Worm (Caenorhabditis elegans) whole organism, L1 larva: Measurements from ENCODE around the gene srt-34.

ENCODE experiments used
- lin-14 ChIP-seq: fragments of 200-800 bp; sonication (Bioruptor generic); optimal IDR thresholded peaks from 2 replicates; lab custom pipeline; 2018; ENCODE audit warnings: mild to moderate bottlenecking, missing genetic modification characterization, moderate library complexity, missing compliant biosample characterization
- nhr-76 ChIP-seq: sonication (generic microtip); optimal IDR thresholded peaks from 2 replicates; lab custom pipeline; 2017; ENCODE audit warnings: missing biosample characterization, missing genetic modification characterization

- TF ChIP-seq nhr-76 (tag; lab: Kevin White, UChicago) (no peak), lin-14 (GFP tag; lab: Kevin White, UChicago) (no peak)
Measured at ce11 chrV:2857842-2858241, 39.8 kb upstream of the srt-34 start, which contains the start of gene srj-55.
